Fruit fly (Drosophila melanogaster) whole organism, embryonic: Measurements from ENCODE around the gene Dph3.

Experiments
- CG11696 ChIP-seq: fragments of 200-800 bp; sonication (Bioruptor generic); IDR thresholded peaks from 2 replicates; pipeline ENCODE4 v1.3.6; 2022; ENCODE audit warnings: missing biosample characterization, missing genetic modification characterization
- CG1233 ChIP-seq: fragments of 200-800 bp; sonication (Bioruptor generic); optimal IDR thresholded peaks from 4 replicates; lab custom pipeline; 2018; ENCODE audit warnings: missing biosample characterization, mild to moderate bottlenecking, missing genetic modification characterization
- CG13296 ChIP-seq: fragments of 200-800 bp; sonication (Bioruptor generic); optimal IDR thresholded peaks from 3 replicates; lab custom pipeline; 2018; ENCODE audit warnings: missing biosample characterization, mild to moderate bottlenecking, missing genetic modification characterization
- CG13424 ChIP-seq: fragments of 200-800 bp; sonication (Bioruptor generic); optimal IDR thresholded peaks from 2 replicates; lab custom pipeline; 2019; ENCODE audit warnings: missing biosample characterization, mild to moderate bottlenecking, missing genetic modification characterization, moderate library complexity
- CG13624 ChIP-seq: fragments of 200-800 bp; sonication (Bioruptor generic); optimal IDR thresholded peaks from 2 replicates; lab custom pipeline; 2016; ENCODE audit warnings: missing biosample characterization, missing genetic modification characterization
- CG14050 ChIP-seq: fragments of 200-800 bp; sonication (Bioruptor generic); IDR thresholded peaks from 3 replicates; pipeline ENCODE4 v1.3.6; 2022; ENCODE audit warnings: missing biosample characterization, missing genetic modification characterization
- CG14860 ChIP-seq: fragments of 200-800 bp; sonication (Bioruptor generic); IDR thresholded peaks from 3 replicates; pipeline ENCODE4 v1.3.6; 2022; ENCODE audit warnings: missing biosample characterization, missing genetic modification characterization; ENCODE audit not compliant: partially characterized antibody
- CG2120 ChIP-seq: fragments of 200-800 bp; sonication (Bioruptor generic); optimal IDR thresholded peaks from 3 replicates; lab custom pipeline; 2016; ENCODE audit warnings: missing biosample characterization, missing genetic modification characterization
- CG3281 ChIP-seq: fragments of 200-800 bp; sonication (Bioruptor generic); optimal IDR thresholded peaks from 3 replicates; lab custom pipeline; 2017; ENCODE audit warnings: missing biosample characterization, mild to moderate bottlenecking, missing genetic modification characterization
- CG33213 ChIP-seq: fragments of 200-800 bp; sonication (Bioruptor generic); optimal IDR thresholded peaks from 3 replicates; lab custom pipeline; 2016; ENCODE audit warnings: missing biosample characterization, missing genetic modification characterization
- CG3407 ChIP-seq: fragments of 200-800 bp; sonication (Bioruptor generic); optimal IDR thresholded peaks from 2 replicates; lab custom pipeline; 2018; ENCODE audit warnings: missing biosample characterization, mild to moderate bottlenecking, missing genetic modification characterization
- CG43689 ChIP-seq: fragments of 200-800 bp; sonication (Bioruptor generic); IDR thresholded peaks from 2 replicates; pipeline ENCODE4 v1.3.6; 2022; ENCODE audit warnings: missing biosample characterization, missing genetic modification characterization
- CG6813 ChIP-seq: fragments of 200-800 bp; sonication (Bioruptor generic); optimal IDR thresholded peaks from 2 replicates; lab custom pipeline; 2017; ENCODE audit warnings: missing biosample characterization, missing genetic modification characterization, mild to moderate bottlenecking, moderate library complexity, missing genetic modification reagents
- CG7271 ChIP-seq: fragments of 200-800 bp; sonication (Bioruptor generic); optimal IDR thresholded peaks from 2 replicates; lab custom pipeline; 2018; ENCODE audit warnings: missing biosample characterization, mild to moderate bottlenecking, missing genetic modification characterization, moderate library complexity
- CG8290 ChIP-seq, 3 experiments: fragments of 200-800 bp; sonication (Bioruptor generic); optimal IDR thresholded peaks; 2 replicates each; lab custom pipeline; 2016 to 2019; ENCODE audit warnings: missing biosample characterization in 3 of 3, missing genetic modification characterization in 3 of 3, mild to moderate bottlenecking in 2 of 3, moderate library complexity in 1 of 3
- CG9437 ChIP-seq: fragments of 200-800 bp; sonication (Bioruptor generic); optimal IDR thresholded peaks from 2 replicates; lab custom pipeline; 2018; ENCODE audit warnings: missing biosample characterization, mild to moderate bottlenecking, missing genetic modification characterization
- CG9797 ChIP-seq: fragments of 200-800 bp; sonication (Bioruptor generic); optimal IDR thresholded peaks from 3 replicates; lab custom pipeline; 2018; ENCODE audit warnings: missing biosample characterization, mild to moderate bottlenecking, missing genetic modification characterization
- D ChIP-seq, 2 experiments: fragments of 200-800 bp in 1 of 2; fragments of >200 bp in 1 of 2; sonication (Bioruptor generic) in 1 of 2; optimal IDR thresholded peaks; 2 replicates in 1 of 2; 3 replicates in 1 of 2; lab custom pipeline; 2017; ENCODE audit warnings: mild to moderate bottlenecking in 1 of 2, missing biosample characterization in 1 of 2, missing genetic modification characterization in 1 of 2, missing genetic modification reagents in 1 of 2
- Dfd ChIP-seq, 2 experiments: fragments of >200 bp; optimal IDR thresholded peaks; 2 replicates each; lab custom pipeline; 2017; ENCODE audit warnings: missing biosample characterization in 2 of 2, missing genetic modification characterization in 2 of 2
- Dll ChIP-seq: fragments of 200-800 bp; sonication (Bioruptor generic); IDR thresholded peaks from 4 replicates; pipeline ENCODE4 v1.3.6; 2022; ENCODE audit warnings: missing biosample characterization, missing genetic modification characterization; ENCODE audit not compliant: partially characterized antibody
- E2f2 ChIP-seq: fragments of 200-800 bp; sonication (Bioruptor generic); IDR thresholded peaks from 2 replicates; pipeline ENCODE4 v1.3.6; 2022; ENCODE audit warnings: missing biosample characterization, missing genetic modification characterization
- HmgZ ChIP-seq: fragments of 200-800 bp; sonication (Bioruptor generic); optimal IDR thresholded peaks from 2 replicates; lab custom pipeline; 2018; ENCODE audit warnings: missing biosample characterization, mild to moderate bottlenecking, missing genetic modification characterization
- Hmx ChIP-seq: fragments of 200-800 bp; sonication (Bioruptor generic); optimal IDR thresholded peaks from 2 replicates; lab custom pipeline; 2016; ENCODE audit warnings: missing biosample characterization, missing genetic modification characterization
- Jarid2 ChIP-seq: fragments of 200-800 bp; sonication (Bioruptor generic); optimal IDR thresholded peaks from 3 replicates; lab custom pipeline; 2017; ENCODE audit warnings: mild to moderate bottlenecking, missing biosample characterization, missing genetic modification reagents, missing genetic modification characterization
- NFAT ChIP-seq: fragments of 200-800 bp; sonication (Bioruptor generic); IDR thresholded peaks from 2 replicates; pipeline ENCODE4 v1.3.6; 2022; ENCODE audit warnings: missing biosample characterization, missing genetic modification characterization
- Neu2 ChIP-seq: fragments of 200-800 bp; sonication (Bioruptor generic); optimal IDR thresholded peaks from 3 replicates; lab custom pipeline; 2016; ENCODE audit warnings: missing biosample characterization, missing genetic modification characterization, borderline replicate concordance
- Nf-YA ChIP-seq: fragments of 200-800 bp; sonication (Bioruptor generic); IDR thresholded peaks from 2 replicates; pipeline ENCODE4 v1.3.6; 2022; ENCODE audit warnings: missing biosample characterization, missing genetic modification characterization
- Sry-β ChIP-seq: fragments of 200-800 bp; sonication (Bioruptor generic); optimal IDR thresholded peaks from 2 replicates; lab custom pipeline; 2018; ENCODE audit warnings: missing biosample characterization, mild to moderate bottlenecking, missing genetic modification characterization, moderate library complexity
- al ChIP-seq: fragments of 200-800 bp; sonication (Bioruptor generic); IDR thresholded peaks from 2 replicates; pipeline ENCODE4 v1.3.6; 2022; ENCODE audit warnings: missing biosample characterization, missing genetic modification characterization
- cwo ChIP-seq: fragments of 200-800 bp; sonication (Bioruptor generic); optimal IDR thresholded peaks from 3 replicates; lab custom pipeline; 2017; ENCODE audit warnings: missing biosample characterization, missing genetic modification characterization, mild to moderate bottlenecking, moderate library complexity, missing genetic modification reagents
- dimm ChIP-seq: fragments of 200-800 bp; sonication (Bioruptor generic); IDR thresholded peaks from 2 replicates; pipeline ENCODE4 v1.3.6; 2022; ENCODE audit warnings: missing biosample characterization, missing genetic modification characterization
- dysf ChIP-seq: fragments of 200-800 bp; sonication (Bioruptor generic); IDR thresholded peaks from 3 replicates; pipeline ENCODE4 v1.3.6; 2022; ENCODE audit warnings: missing biosample characterization, missing genetic modification characterization
- fru ChIP-seq: fragments of >200 bp; optimal IDR thresholded peaks from 2 replicates; lab custom pipeline; 2017
- grn ChIP-seq: fragments of 200-800 bp; sonication (Bioruptor generic); optimal IDR thresholded peaks from 3 replicates; lab custom pipeline; 2017; ENCODE audit warnings: missing biosample characterization, missing genetic modification characterization
- hb ChIP-seq: fragments of 200-800 bp; sonication (Bioruptor generic); IDR thresholded peaks from 3 replicates; pipeline ENCODE4 v1.3.6; 2022; ENCODE audit warnings: missing biosample characterization, missing genetic modification characterization; ENCODE audit not compliant: partially characterized antibody
- hth ChIP-seq: fragments of >200 bp; optimal IDR thresholded peaks from 2 replicates; lab custom pipeline; 2017; ENCODE audit warnings: inconsistent platforms
- jigr1 ChIP-seq: fragments of 200-800 bp; sonication (Bioruptor generic); IDR thresholded peaks from 3 replicates; pipeline ENCODE4 v1.3.6; 2022; ENCODE audit warnings: missing biosample characterization, missing genetic modification characterization
- kni ChIP-seq: fragments of 200-800 bp; sonication (Bioruptor generic); optimal IDR thresholded peaks from 3 replicates; lab custom pipeline; 2017; ENCODE audit warnings: mild to moderate bottlenecking, missing biosample characterization, missing genetic modification reagents, missing genetic modification characterization
- nerfin-1 ChIP-seq: fragments of 200-800 bp; sonication (Bioruptor generic); optimal IDR thresholded peaks from 3 replicates; lab custom pipeline; 2019; ENCODE audit warnings: missing biosample characterization, mild to moderate bottlenecking, missing genetic modification characterization, moderate library complexity
- nerfin-2 ChIP-seq: fragments of 200-800 bp; sonication (Bioruptor generic); IDR thresholded peaks from 2 replicates; pipeline ENCODE4 v1.3.6; 2022; ENCODE audit warnings: missing biosample characterization, missing genetic modification characterization; ENCODE audit not compliant: partially characterized antibody
- oc ChIP-seq: fragments of 200-800 bp; sonication (Bioruptor generic); optimal IDR thresholded peaks from 2 replicates; lab custom pipeline; 2018; ENCODE audit warnings: missing biosample characterization, mild to moderate bottlenecking, missing genetic modification characterization, moderate library complexity
- pum ChIP-seq: fragments of 200-800 bp; sonication (Bioruptor generic); optimal IDR thresholded peaks from 2 replicates; lab custom pipeline; 2016; ENCODE audit warnings: missing biosample characterization, missing genetic modification characterization
- sc ChIP-seq, 3 experiments: fragments of >200 bp in 2 of 3; fragments of 200-800 bp in 1 of 3; sonication (Bioruptor generic) in 1 of 3; optimal IDR thresholded peaks; 2 replicates in 2 of 3; 3 replicates in 1 of 3; lab custom pipeline; 2017; ENCODE audit warnings: mild to moderate bottlenecking in 1 of 3, missing biosample characterization in 1 of 3, missing genetic modification characterization in 1 of 3, missing genetic modification reagents in 1 of 3
- sd ChIP-seq: fragments of 200-800 bp; sonication (Bioruptor generic); optimal IDR thresholded peaks from 3 replicates; lab custom pipeline; 2018; ENCODE audit warnings: missing biosample characterization, mild to moderate bottlenecking, missing genetic modification characterization, moderate library complexity
- tio ChIP-seq: fragments of 200-800 bp; sonication (Bioruptor generic); optimal IDR thresholded peaks from 2 replicates; lab custom pipeline; 2017; ENCODE audit warnings: missing biosample characterization, missing genetic modification characterization, inconsistent platforms
- tup ChIP-seq: fragments of 200-800 bp; sonication (Bioruptor generic); optimal IDR thresholded peaks from 2 replicates; lab custom pipeline; 2016; ENCODE audit warnings: missing biosample characterization, mild to moderate bottlenecking, missing genetic modification characterization, moderate library complexity

Gene Dph3

DNA sequence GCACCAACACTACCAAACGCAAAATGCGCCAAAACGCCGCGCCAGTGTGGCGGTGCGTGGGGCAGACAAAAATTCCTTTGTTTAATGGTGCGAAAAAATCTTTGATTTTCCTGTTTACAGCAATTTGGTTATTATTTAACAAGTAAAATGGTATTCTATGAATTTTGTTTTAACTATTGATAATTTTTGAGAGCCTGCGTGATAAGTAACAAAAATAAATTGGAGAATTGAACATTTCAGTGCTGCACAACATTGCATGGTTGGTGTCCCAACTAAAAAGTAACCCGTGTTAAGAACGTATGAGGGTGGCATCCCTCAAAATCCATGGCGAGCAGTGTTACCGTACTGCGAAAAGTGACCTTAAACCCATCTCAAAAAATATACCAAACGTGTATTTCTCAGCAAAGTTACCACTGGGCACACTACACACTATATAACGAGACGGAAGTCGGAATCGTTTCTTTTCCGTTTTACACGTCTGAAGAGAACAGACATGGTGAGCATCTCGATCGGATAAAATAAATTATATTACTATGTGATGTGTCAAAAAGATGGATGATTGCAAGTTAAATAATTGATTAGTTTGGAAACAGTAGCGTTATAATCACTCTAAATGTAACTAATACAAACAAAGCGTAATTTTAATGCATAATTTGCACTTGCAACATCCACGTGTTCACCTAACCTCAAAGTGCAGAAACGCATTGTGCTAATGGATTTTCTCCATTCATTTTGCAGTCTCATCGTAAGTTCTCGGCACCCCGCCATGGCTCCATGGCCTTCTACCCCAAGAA lies 10.1 kb upstream of the Dph3 start, which contains the start of the genes CG6693 and RpL3 (continued):
- peak; percentile 49 for TF ChIP-seq kni (GFP tag; lab: Kevin White, UChicago)
- TF ChIP-seq sd (tag; lab: Kevin White, UChicago) = peak; percentile 40
- TF ChIP-seq jigr1 (GFP tag; lab: Robert Waterston, UW) = no peak
- TF ChIP-seq fru = no peak
- peak; percentile 72 for TF ChIP-seq CG13624 (GFP tag; lab: Kevin White, UChicago)
- TF ChIP-seq oc = peak; percentile 79
- no peak for TF ChIP-seq tio (GFP tag; lab: Kevin White, UChicago)
- peak; percentile 65 for TF ChIP-seq grn (GFP tag; lab: Kevin White, UChicago)
- TF ChIP-seq tup = no peak
- peak; percentile 87 for TF ChIP-seq CG33213 (GFP tag; lab: Kevin White, UChicago)
- peak; percentile 45 for TF ChIP-seq Sry-β (GFP tag; lab: Kevin White, UChicago)
- TF ChIP-seq CG9437 (GFP tag; lab: Kevin White, UChicago) = peak; percentile 45
- TF ChIP-seq nerfin-1 (tag; lab: Kevin White, UChicago) = peak; percentile 71
- peak; percentile 90 for TF ChIP-seq CG6813 (GFP tag; lab: Kevin White, UChicago)
- TF ChIP-seq CG8290 (GFP tag; optimal IDR thresholded peaks at IDR 0.05; lab: Kevin White, UChicago) = peak; percentile 69
- peak; percentile 43 to 94 for TF ChIP-seq CG8290 (tag; optimal IDR thresholded peaks at IDR 0.05; lab: Kevin White, UChicago)
- TF ChIP-seq CG14860 (GFP tag; lab: Robert Waterston, UW) = no peak
- TF ChIP-seq hb (GFP tag; lab: Robert Waterston, UW) = no peak
- TF ChIP-seq E2f2 (GFP tag; lab: Robert Waterston, UW) = peak; percentile 82
- no peak for TF ChIP-seq sc (optimal IDR thresholded peaks at IDR 0.05; lab: Kevin White, UChicago)
- TF ChIP-seq sc (GFP tag; optimal IDR thresholded peaks at IDR 0.05; lab: Kevin White, UChicago) = peak; percentile 54
- TF ChIP-seq CG14050 (GFP tag; lab: Robert Waterston, UW) = peak; percentile 40; the same call in 2 of the 3 replicates
- peak; percentile 26 for TF ChIP-seq Neu2 (GFP tag; lab: Kevin White, UChicago)
- TF ChIP-seq CG7271 (tag; lab: Kevin White, UChicago) = peak; percentile 82
- peak; percentile 88 for TF ChIP-seq NFAT (GFP tag; lab: Robert Waterston, UW)
- TF ChIP-seq Dll (GFP tag; lab: Robert Waterston, UW) = no peak
- TF ChIP-seq CG3407 = peak; percentile 73
- TF ChIP-seq Nf-YA (GFP tag; lab: Robert Waterston, UW) = peak; percentile 76
- TF ChIP-seq CG13296 = peak; percentile 91
- TF ChIP-seq dysf (GFP tag; lab: Robert Waterston, UW) = peak; percentile 43; the same call in 2 of the 3 replicates
- peak; percentile 29; the same call in 1 of the 2 replicates for TF ChIP-seq al (GFP tag; lab: Robert Waterston, UW)
- peak; percentile 79 for TF ChIP-seq CG1233
- TF ChIP-seq CG11696 = peak; percentile 72
- no peak for TF ChIP-seq nerfin-2 (GFP tag; lab: Robert Waterston, UW)
- no peak for TF ChIP-seq Dfd (GFP tag; optimal IDR thresholded peaks at IDR 0.05; lab: Kevin White, UChicago)
- peak; percentile 85 for TF ChIP-seq Jarid2 (GFP tag; lab: Kevin White, UChicago)
- TF ChIP-seq CG43689 (GFP tag; lab: Robert Waterston, UW) = no peak
- TF ChIP-seq CG13424 (tag; lab: Kevin White, UChicago) = peak; percentile 49
- no peak for TF ChIP-seq pum
- TF ChIP-seq hth (lab: Kevin White, UChicago) = no peak
- TF ChIP-seq HmgZ (tag; lab: Kevin White, UChicago) = peak; percentile 81
- TF ChIP-seq cwo (GFP tag; lab: Kevin White, UChicago) = peak; percentile 61
- TF ChIP-seq CG3281 (GFP tag; lab: Kevin White, UChicago) = peak; percentile 85
- TF ChIP-seq Hmx (GFP tag; lab: Kevin White, UChicago) = no peak
- TF ChIP-seq dimm (GFP tag; lab: Robert Waterston, UW) = no peak
- TF ChIP-seq CG2120 (GFP tag; lab: Kevin White, UChicago) = peak; percentile 55
- no peak for TF ChIP-seq D (optimal IDR thresholded peaks at IDR 0.05; lab: Kevin White, UChicago)
- TF ChIP-seq D (GFP tag; optimal IDR thresholded peaks at IDR 0.05; lab: Kevin White, UChicago) = peak; percentile 44
- TF ChIP-seq CG9797 = peak; percentile 100
